Fruit fly (Drosophila melanogaster) whole organism, embryonic: ENCODE measurements around the gene CG43922.

Experiments
- CG1024 ChIP-seq: fragments of 200-800 bp; sonication (Bioruptor generic); IDR thresholded peaks from 2 replicates; pipeline ENCODE4 v1.3.6; 2022; ENCODE audit warnings: missing biosample characterization, missing genetic modification characterization
- CG10462 ChIP-seq: fragments of 200-800 bp; sonication (Bioruptor generic); optimal IDR thresholded peaks from 2 replicates; lab custom pipeline; 2016; ENCODE audit warnings: missing biosample characterization, missing genetic modification characterization
- CG11085 ChIP-seq: fragments of 200-800 bp; sonication (Bioruptor generic); IDR thresholded peaks from 2 replicates; pipeline ENCODE4 v1.3.6; 2022; ENCODE audit warnings: missing biosample characterization, missing genetic modification characterization
- CG11504 ChIP-seq: fragments of 200-800 bp; sonication (Bioruptor generic); optimal IDR thresholded peaks from 3 replicates; lab custom pipeline; 2019; ENCODE audit warnings: missing biosample characterization, mild to moderate bottlenecking, missing genetic modification characterization, moderate library complexity
- CG1233 ChIP-seq: fragments of 200-800 bp; sonication (Bioruptor generic); optimal IDR thresholded peaks from 4 replicates; lab custom pipeline; 2018; ENCODE audit warnings: missing biosample characterization, mild to moderate bottlenecking, missing genetic modification characterization
- CG12744 ChIP-seq: fragments of 200-800 bp; sonication (Bioruptor generic); optimal IDR thresholded peaks from 2 replicates; lab custom pipeline; 2016; ENCODE audit warnings: missing biosample characterization, missing genetic modification characterization
- CG15479 ChIP-seq: fragments of 200-800 bp; sonication (Bioruptor generic); optimal IDR thresholded peaks from 3 replicates; lab custom pipeline; 2019; ENCODE audit warnings: missing biosample characterization, mild to moderate bottlenecking, missing genetic modification characterization, moderate library complexity
- CG16815 ChIP-seq: fragments of 200-800 bp; sonication (Bioruptor generic); optimal IDR thresholded peaks from 3 replicates; lab custom pipeline; 2017; ENCODE audit warnings: missing biosample characterization, mild to moderate bottlenecking, missing genetic modification characterization
- CG17912 ChIP-seq: fragments of 200-800 bp; sonication (Bioruptor generic); optimal IDR thresholded peaks from 2 replicates; lab custom pipeline; 2018; ENCODE audit warnings: missing biosample characterization, mild to moderate bottlenecking, missing genetic modification characterization
- CG18476 ChIP-seq: fragments of 200-800 bp; sonication (Bioruptor generic); optimal IDR thresholded peaks from 2 replicates; lab custom pipeline; 2016; ENCODE audit warnings: missing biosample characterization, mild to moderate bottlenecking, missing genetic modification characterization
- CG2199 ChIP-seq: fragments of 200-800 bp; sonication (Bioruptor generic); IDR thresholded peaks from 3 replicates; pipeline ENCODE4 v1.3.6; 2022; ENCODE audit warnings: missing biosample characterization, missing genetic modification characterization
- CG2712 ChIP-seq: fragments of 200-800 bp; optimal IDR thresholded peaks from 3 replicates; lab custom pipeline; 2019; ENCODE audit warnings: missing biosample characterization, mild to moderate bottlenecking, missing genetic modification characterization, moderate library complexity
- CG33213 ChIP-seq: fragments of 200-800 bp; sonication (Bioruptor generic); optimal IDR thresholded peaks from 3 replicates; lab custom pipeline; 2016; ENCODE audit warnings: missing biosample characterization, missing genetic modification characterization
- CG4360 ChIP-seq: fragments of 200-800 bp; sonication (Bioruptor generic); IDR thresholded peaks from 2 replicates; pipeline ENCODE4 v1.3.6; 2022; ENCODE audit warnings: missing biosample characterization, missing genetic modification characterization
- CG43689 ChIP-seq: fragments of 200-800 bp; sonication (Bioruptor generic); IDR thresholded peaks from 2 replicates; pipeline ENCODE4 v1.3.6; 2022; ENCODE audit warnings: missing biosample characterization, missing genetic modification characterization
- CG4424 ChIP-seq: fragments of 200-800 bp; sonication (Bioruptor generic); optimal IDR thresholded peaks from 3 replicates; lab custom pipeline; 2016; ENCODE audit warnings: missing biosample characterization, missing genetic modification characterization
- CG4820 ChIP-seq: fragments of 200-800 bp; sonication (Bioruptor generic); optimal IDR thresholded peaks from 3 replicates; lab custom pipeline; 2016; ENCODE audit warnings: missing biosample characterization, missing genetic modification characterization
- CG5953 ChIP-seq: fragments of 200-800 bp; sonication (Bioruptor generic); IDR thresholded peaks from 2 replicates; pipeline ENCODE4 v1.3.6; 2022; ENCODE audit warnings: missing biosample characterization, missing genetic modification characterization
- CG7987 ChIP-seq: fragments of 200-800 bp; sonication (Bioruptor generic); optimal IDR thresholded peaks from 2 replicates; lab custom pipeline; 2018; ENCODE audit warnings: missing biosample characterization, mild to moderate bottlenecking, missing genetic modification characterization, moderate library complexity
- CG9797 ChIP-seq: fragments of 200-800 bp; sonication (Bioruptor generic); optimal IDR thresholded peaks from 3 replicates; lab custom pipeline; 2018; ENCODE audit warnings: missing biosample characterization, mild to moderate bottlenecking, missing genetic modification characterization
- CrebB ChIP-seq: fragments of 200-800 bp; sonication (Bioruptor generic); optimal IDR thresholded peaks from 3 replicates; lab custom pipeline; 2018; ENCODE audit warnings: missing biosample characterization, mild to moderate bottlenecking, missing genetic modification characterization
- Dip3 ChIP-seq: fragments of 200-800 bp; sonication (Bioruptor generic); optimal IDR thresholded peaks from 3 replicates; lab custom pipeline; 2016; ENCODE audit warnings: missing biosample characterization, missing genetic modification characterization
- Dp ChIP-seq: fragments of 200-800 bp; sonication (Bioruptor generic); optimal IDR thresholded peaks from 2 replicates; lab custom pipeline; 2018; ENCODE audit warnings: missing biosample characterization, mild to moderate bottlenecking, missing genetic modification characterization, moderate library complexity
- Dref ChIP-seq: fragments of 200-800 bp; sonication (Bioruptor generic); IDR thresholded peaks from 2 replicates; pipeline ENCODE4 v1.3.6; 2022; ENCODE audit warnings: missing biosample characterization, missing genetic modification characterization
- Gug ChIP-seq: fragments of 200-800 bp; sonication (Bioruptor generic); IDR thresholded peaks from 4 replicates; pipeline ENCODE4 v1.3.6; 2022; ENCODE audit warnings: missing biosample characterization, missing genetic modification characterization
- HLH4C ChIP-seq: fragments of 200-800 bp; sonication (Bioruptor generic); IDR thresholded peaks from 3 replicates; pipeline ENCODE4 v1.3.6; 2022; ENCODE audit warnings: missing biosample characterization, missing genetic modification characterization; ENCODE audit not compliant: partially characterized antibody
- Hr78 ChIP-seq, 2 experiments: fragments of 200-800 bp in 1 of 2; fragments of >200 bp in 1 of 2; sonication (Bioruptor generic) in 1 of 2; optimal IDR thresholded peaks; 2 replicates each; lab custom pipeline; 2017 to 2019; ENCODE audit warnings: missing biosample characterization in 2 of 2, missing genetic modification characterization in 2 of 2, mild to moderate bottlenecking in 1 of 2, moderate library complexity in 1 of 2
- NC2β ChIP-seq: fragments of 200-800 bp; sonication (Bioruptor generic); optimal IDR thresholded peaks from 2 replicates; lab custom pipeline; 2016; ENCODE audit warnings: missing biosample characterization, missing genetic modification characterization
- Oaz ChIP-seq: fragments of 200-800 bp; sonication (Bioruptor generic); IDR thresholded peaks from 2 replicates; pipeline ENCODE4 v1.3.6; 2022; ENCODE audit warnings: missing biosample characterization, missing genetic modification characterization
- Rx ChIP-seq: fragments of 200-800 bp; sonication (Bioruptor generic); IDR thresholded peaks from 2 replicates; pipeline ENCODE4 v1.3.6; 2022; ENCODE audit warnings: missing biosample characterization, missing genetic modification characterization
- Sox100B ChIP-seq: fragments of 200-800 bp; sonication (Bioruptor generic); optimal IDR thresholded peaks from 3 replicates; lab custom pipeline; 2018; ENCODE audit warnings: missing biosample characterization, mild to moderate bottlenecking, missing genetic modification characterization
- Tbp ChIP-seq: fragments of >200 bp; optimal IDR thresholded peaks from 2 replicates; lab custom pipeline; 2018; ENCODE audit warnings: missing biosample characterization, missing genetic modification characterization
- Trl ChIP-seq, 3 experiments: fragments of >200 bp in 2 of 3; fragments of 200-800 bp in 1 of 3; sonication (Bioruptor generic) in 1 of 3; optimal IDR thresholded peaks; 2 replicates in 1 of 3; 3 replicates in 2 of 3; lab custom pipeline; 2016 to 2017; ENCODE audit warnings: missing biosample characterization in 1 of 3, missing genetic modification characterization in 1 of 3
- caup ChIP-seq: fragments of 200-800 bp; sonication (Bioruptor generic); optimal IDR thresholded peaks from 3 replicates; lab custom pipeline; 2017; ENCODE audit warnings: missing biosample characterization, mild to moderate bottlenecking, missing genetic modification characterization, moderate library complexity; ENCODE audit not compliant: severe bottlenecking
- cg ChIP-seq: fragments of 200-800 bp; sonication (Bioruptor generic); optimal IDR thresholded peaks from 3 replicates; lab custom pipeline; 2019; ENCODE audit warnings: missing biosample characterization, mild to moderate bottlenecking, missing genetic modification characterization, moderate library complexity
- ci ChIP-seq: fragments of 200-800 bp; sonication (Bioruptor generic); IDR thresholded peaks from 3 replicates; pipeline ENCODE4 v1.3.6; 2022; ENCODE audit warnings: missing biosample characterization, missing genetic modification characterization
- croc ChIP-seq: fragments of 200-800 bp; sonication (Bioruptor generic); conservative IDR thresholded peaks from 3 replicates; pipeline ENCODE4 v1.3.6; 2022; ENCODE audit warnings: missing biosample characterization, missing genetic modification characterization
- dysf ChIP-seq: fragments of 200-800 bp; sonication (Bioruptor generic); IDR thresholded peaks from 3 replicates; pipeline ENCODE4 v1.3.6; 2022; ENCODE audit warnings: missing biosample characterization, missing genetic modification characterization
- ftz-f1 ChIP-seq: fragments of 200-800 bp; sonication (Bioruptor generic); optimal IDR thresholded peaks from 2 replicates; lab custom pipeline; 2016; ENCODE audit warnings: missing biosample characterization, missing genetic modification characterization
- grau ChIP-seq: fragments of 200-800 bp; optimal IDR thresholded peaks from 3 replicates; lab custom pipeline; 2019; ENCODE audit warnings: missing biosample characterization, mild to moderate bottlenecking, missing genetic modification characterization, moderate library complexity
- hth ChIP-seq: fragments of >200 bp; optimal IDR thresholded peaks from 2 replicates; lab custom pipeline; 2017; ENCODE audit warnings: inconsistent platforms
- knrl ChIP-seq: fragments of 200-800 bp; sonication (Bioruptor generic); IDR thresholded peaks from 3 replicates; pipeline ENCODE4 v1.3.6; 2022; ENCODE audit warnings: missing biosample characterization, missing genetic modification characterization; ENCODE audit not compliant: partially characterized antibody
- lmd ChIP-seq: fragments of 200-800 bp; sonication (Bioruptor generic); IDR thresholded peaks from 2 replicates; pipeline ENCODE4 v1.3.6; 2022; ENCODE audit warnings: missing biosample characterization, missing genetic modification characterization
- luna ChIP-seq: fragments of 200-800 bp; sonication (Bioruptor generic); optimal IDR thresholded peaks from 2 replicates; lab custom pipeline; 2016; ENCODE audit warnings: missing biosample characterization, missing genetic modification characterization
- odd ChIP-seq: fragments of 200-800 bp; sonication (Bioruptor generic); optimal IDR thresholded peaks from 2 replicates; lab custom pipeline; 2017; ENCODE audit warnings: missing biosample characterization, mild to moderate bottlenecking, missing genetic modification characterization
- ro ChIP-seq: fragments of 200-800 bp; sonication (Bioruptor generic); IDR thresholded peaks from 2 replicates; pipeline ENCODE4 v1.3.6; 2022; ENCODE audit warnings: missing biosample characterization, missing genetic modification characterization
- salm ChIP-seq: fragments of 200-800 bp; sonication (Bioruptor generic); optimal IDR thresholded peaks from 2 replicates; lab custom pipeline; 2018; ENCODE audit warnings: missing biosample characterization, mild to moderate bottlenecking, missing genetic modification characterization
- schlank ChIP-seq: fragments of 200-800 bp; sonication (Bioruptor generic); optimal IDR thresholded peaks from 2 replicates; lab custom pipeline; 2018; ENCODE audit warnings: missing biosample characterization, mild to moderate bottlenecking, missing genetic modification characterization
- sisA ChIP-seq: fragments of 200-800 bp; sonication (Bioruptor generic); IDR thresholded peaks from 2 replicates; pipeline ENCODE4 v1.3.6; 2022; ENCODE audit warnings: missing biosample characterization, missing genetic modification characterization
- slou ChIP-seq: fragments of 200-800 bp; sonication (Bioruptor generic); optimal IDR thresholded peaks from 3 replicates; lab custom pipeline; 2016; ENCODE audit warnings: missing biosample characterization, missing genetic modification characterization
- wek ChIP-seq: fragments of 200-800 bp; sonication (Bioruptor generic); optimal IDR thresholded peaks from 3 replicates; lab custom pipeline; 2018; ENCODE audit warnings: missing biosample characterization, mild to moderate bottlenecking, missing genetic modification characterization, moderate library complexity

The CG43922 gene

DNA sequence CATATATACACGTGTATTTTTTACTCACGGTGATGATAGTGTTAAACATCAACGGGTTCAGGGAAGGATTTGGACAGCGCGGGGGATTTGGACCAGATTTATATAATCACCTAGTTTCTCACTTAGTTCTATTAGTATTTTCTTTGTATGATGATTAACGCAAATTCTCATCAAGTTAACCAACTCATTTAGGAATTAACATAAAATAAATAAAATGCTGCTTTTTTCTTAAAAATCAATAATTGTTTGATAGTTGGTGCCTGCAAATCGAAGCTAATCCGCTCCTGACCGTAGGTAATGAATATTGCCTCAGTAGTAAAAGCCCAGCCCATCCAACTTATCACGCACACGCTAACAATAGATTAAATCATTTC, 43.2 kb upstream of the CG43922 start (continued):
- peak; percentile 78 for TF ChIP-seq CG4424 (GFP tag; lab: Kevin White, UChicago)
- TF ChIP-seq dysf (GFP tag; lab: Robert Waterston, UW), result peak; percentile 94
- peak; percentile 82 for TF ChIP-seq Rx (GFP tag; lab: Robert Waterston, UW)
- TF ChIP-seq CG11504 (tag; lab: Kevin White, UChicago), result peak; percentile 91
- TF ChIP-seq CG7987 (GFP tag; lab: Kevin White, UChicago), result peak; percentile 48
- peak; percentile 79 for TF ChIP-seq schlank (tag; lab: Kevin White, UChicago)
- peak; percentile 35 for TF ChIP-seq CG5953 (GFP tag; lab: Robert Waterston, UW)
- no peak for TF ChIP-seq Trl (optimal IDR thresholded peaks at IDR 0.05; lab: Kevin White, UChicago)
- TF ChIP-seq Trl (GFP tag; optimal IDR thresholded peaks at IDR 0.05; lab: Kevin White, UChicago), result peak; percentile 69
- TF ChIP-seq CG2199 (GFP tag; lab: Robert Waterston, UW), result no peak
- peak; percentile 44 for TF ChIP-seq CG12744 (GFP tag; lab: Kevin White, UChicago)
- peak; percentile 84 for TF ChIP-seq caup (GFP tag; lab: Kevin White, UChicago)
- peak; percentile 90 for TF ChIP-seq lmd (GFP tag; lab: Robert Waterston, UW)
- peak; percentile 61 for TF ChIP-seq CG33213 (GFP tag; lab: Kevin White, UChicago)
- peak; percentile 82 for TF ChIP-seq CG1233 (GFP tag; lab: Kevin White, UChicago)
- TF ChIP-seq ftz-f1 (GFP tag; lab: Kevin White, UChicago), result no peak
- TF ChIP-seq CG43689, result peak; percentile 69
- peak; percentile 70 for TF ChIP-seq Oaz (GFP tag; lab: Robert Waterston, UW)
- peak; percentile 57 for TF ChIP-seq CG18476 (GFP tag; lab: Kevin White, UChicago)
- peak; percentile 85 for TF ChIP-seq Dip3 (GFP tag; lab: Kevin White, UChicago)
- no peak for TF ChIP-seq CG4360 (GFP tag; lab: Robert Waterston, UW)
- no peak for TF ChIP-seq cg
- TF ChIP-seq CG9797 (GFP tag; lab: Kevin White, UChicago), result no peak
- TF ChIP-seq wek, result no peak
- TF ChIP-seq luna (GFP tag; lab: Kevin White, UChicago), result peak; percentile 73
- TF ChIP-seq CrebB (tag; lab: Kevin White, UChicago), result peak; percentile 73
- TF ChIP-seq CG17912 (GFP tag; lab: Kevin White, UChicago), result peak; percentile 36
- TF ChIP-seq sisA, result peak; percentile 91
- TF ChIP-seq CG4820, result peak; percentile 71
- peak; percentile 90 for TF ChIP-seq grau
- TF ChIP-seq knrl (GFP tag; lab: Robert Waterston, UW), result peak; percentile 47; the same call in 1 of the 3 replicates
- peak in 1 of 2 experiments; percentile 60 for TF ChIP-seq Hr78 (GFP tag; optimal IDR thresholded peaks at IDR 0.05; lab: Kevin White, UChicago)
- TF ChIP-seq HLH4C, result 0 out of 3 replicates have a peak, but pooled peaks have one; percentile 39
- TF ChIP-seq CG15479, result no peak
- peak; percentile 42 for TF ChIP-seq salm (tag; lab: Kevin White, UChicago)
- TF ChIP-seq Dp (GFP tag; lab: Kevin White, UChicago), result no peak
- TF ChIP-seq CG16815 (GFP tag; lab: Kevin White, UChicago), result peak; percentile 81
- peak; percentile 74; the same call in 3 of the 4 replicates for TF ChIP-seq Gug (GFP tag; lab: Robert Waterston, UW)
- TF ChIP-seq CG11085, result peak; percentile 76
- peak; percentile 78 for TF ChIP-seq CG2712 (tag; lab: Kevin White, UChicago)
- TF ChIP-seq hth (lab: Kevin White, UChicago), result no peak
- TF ChIP-seq ro (GFP tag; lab: Robert Waterston, UW), result peak; percentile 58; the same call in 1 of the 2 replicates
- TF ChIP-seq CG1024 (GFP tag; lab: Robert Waterston, UW), result peak; percentile 41
- peak; percentile 68 for TF ChIP-seq CG10462
- peak; percentile 79 for TF ChIP-seq Sox100B (GFP tag; lab: Kevin White, UChicago)
- no peak for TF ChIP-seq Dref
- peak; percentile 80 for TF ChIP-seq slou (GFP tag; lab: Kevin White, UChicago)
- TF ChIP-seq odd (GFP tag; lab: Kevin White, UChicago), result peak; percentile 51
- TF ChIP-seq Tbp (GFP tag; lab: Kevin White, UChicago), result no peak
- TF ChIP-seq NC2β, result peak; percentile 43
- TF ChIP-seq croc (GFP tag; lab: Robert Waterston, UW), result peak; percentile 59; the same call in 2 of the 3 replicates
- peak; percentile 47; the same call in 1 of the 3 replicates for TF ChIP-seq ci (GFP tag; lab: Robert Waterston, UW)
